Worm (Caenorhabditis elegans) whole organism, late embryonic: ENCODE results near the gene srm-2.

Experiments used
- K09A11.1 ChIP-seq: sonication (generic microtip); optimal IDR thresholded peaks from 2 replicates; lab custom pipeline; 2017; ENCODE audit warnings: antibody characterized with exemption, mild to moderate bottlenecking, missing genetic modification characterization, missing compliant biosample characterization; ENCODE audit not compliant: insufficient read depth
- ama-1 ChIP-seq: fragments of 150-350 bp; optimal IDR thresholded peaks from 2 replicates; lab custom pipeline; 2014
- elt-2 ChIP-seq: sonication (generic microtip); optimal IDR thresholded peaks from 2 replicates; lab custom pipeline; 2016; ENCODE audit warnings: missing genetic modification reagents, missing genetic modification characterization, missing compliant biosample characterization
- hlh-30 ChIP-seq: sonication (generic microtip); optimal IDR thresholded peaks from 2 replicates; lab custom pipeline; 2017; ENCODE audit warnings: antibody characterized with exemption, missing genetic modification characterization, missing compliant biosample characterization; ENCODE audit not compliant: insufficient read depth
- pqm-1 ChIP-seq: sonication (generic microtip); optimal IDR thresholded peaks from 2 replicates; lab custom pipeline; 2016; ENCODE audit warnings: missing genetic modification characterization, missing compliant biosample characterization

DNA sequence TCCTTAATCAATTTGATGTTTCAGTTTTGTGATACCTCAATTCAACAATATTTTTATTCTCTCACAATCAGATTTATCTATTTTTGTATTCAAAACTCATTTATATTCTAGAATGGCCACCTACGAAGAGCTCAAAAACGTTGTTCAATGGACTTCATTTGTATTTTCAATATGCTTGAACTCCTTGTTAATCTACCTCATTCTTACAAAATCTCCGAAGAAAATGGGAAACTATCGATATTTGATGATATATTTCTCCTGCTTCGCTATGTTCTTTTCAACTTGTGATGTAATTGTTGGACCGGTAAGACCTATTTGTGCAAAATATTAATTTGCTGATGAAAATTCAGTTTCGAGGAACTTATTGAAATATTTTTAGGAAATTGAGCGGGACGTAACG is 47.9 kb upstream of the srm-2 start, which contains the start of gene str-164:
- no peak for TF ChIP-seq ama-1
- TF ChIP-seq hlh-30 (tag; lab: Kevin White, UChicago) = no peak
- no peak for TF ChIP-seq pqm-1 (tag; lab: Kevin White, UChicago)
- TF ChIP-seq elt-2 (tag; lab: Kevin White, UChicago) = no peak
- no peak for TF ChIP-seq K09A11.1
